Fruit fly (Drosophila melanogaster): ENCODE data around the gene CG7906.
A peak's percentile ranks its signal among the peaks of the same experiment; 100 is the strongest.

Gene CG7906

dm6 chr3L:14253455-14253854 is 17.0 kb downstream of the CG7906 start (continued):
- TF ChIP-seq CG3032 (tag; optimal IDR thresholded peaks at IDR 0.05) (peak; percentile 58), CG6808 (GFP tag; optimal IDR thresholded peaks at IDR 0.05) (peak; percentile 56), net (GFP tag; optimal IDR thresholded peaks at IDR 0.05) (peak; percentile 62), Smox (GFP tag; optimal IDR thresholded peaks at IDR 0.05) (peak; percentile 72), dac (GFP tag; optimal IDR thresholded peaks at IDR 0.05) (peak; percentile 18), Blimp-1 (GFP tag; optimal IDR thresholded peaks at IDR 0.05) (peak; percentile 17), Eip75B (GFP tag; optimal IDR thresholded peaks at IDR 0.05) (peak; percentile 62), CG32006 (GFP tag; optimal IDR thresholded peaks at IDR 0.05) (peak; percentile 79), CG7368 (GFP tag; optimal IDR thresholded peaks at IDR 0.05) (peak; percentile 50), Gug (GFP tag; IDR thresholded peaks at IDR 0.05) (peak; percentile 52), achi (GFP tag; optimal IDR thresholded peaks at IDR 0.05) (peak; percentile 63), CG9139 (GFP tag; optimal IDR thresholded peaks at IDR 0.05) (no peak), CG10631 (GFP tag; optimal IDR thresholded peaks at IDR 0.05) (peak; percentile 42), CG8632 (GFP tag; optimal IDR thresholded peaks at IDR 0.05) (peak; percentile 46), CG10669 (GFP tag; optimal IDR thresholded peaks at IDR 0.05) (peak; percentile 64), CG11762 (GFP tag; optimal IDR thresholded peaks at IDR 0.05; ENCODE audit: insufficient read depth) (peak; percentile 57), Sox14 (GFP tag; optimal IDR thresholded peaks at IDR 0.05) (peak; percentile 71), Ets21C (GFP tag; optimal IDR thresholded peaks at IDR 0.05) (peak; percentile 42), Met (GFP tag; optimal IDR thresholded peaks at IDR 0.05) (peak; percentile 77), Ets96B (tag; optimal IDR thresholded peaks at IDR 0.05) (peak; percentile 47), CG3919 (GFP tag; optimal IDR thresholded peaks at IDR 0.05) (peak; percentile 80), Lpt (GFP tag; optimal IDR thresholded peaks at IDR 0.05) (peak; percentile 65), Eip93F (GFP tag; optimal IDR thresholded peaks at IDR 0.05) (no peak), CG6792 (GFP tag; optimal IDR thresholded peaks at IDR 0.05) (peak; percentile 55)

DNA sequence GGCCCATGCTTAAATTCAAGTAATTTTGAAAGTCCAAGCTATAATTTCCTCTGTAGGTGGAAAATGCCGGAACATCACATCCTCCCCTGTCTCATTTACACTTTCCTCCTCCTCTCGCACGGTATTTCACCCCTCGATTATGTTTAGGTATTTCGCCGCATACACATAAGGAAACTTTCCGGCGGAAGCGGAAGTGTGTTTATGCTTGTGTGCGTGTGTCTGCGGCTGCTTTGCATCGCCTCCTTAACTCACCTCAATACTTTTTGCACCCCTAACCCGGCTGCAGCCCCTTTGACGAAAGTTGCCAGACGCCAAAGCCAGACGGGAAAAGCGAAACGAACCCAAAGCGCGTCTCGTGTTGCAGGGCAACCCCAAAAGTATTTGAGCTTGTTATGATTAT is 26.3 kb downstream of the CG7906 start:
- no peak for TF ChIP-seq CG11902 (GFP tag; optimal IDR thresholded peaks at IDR 0.05)
- no peak for TF ChIP-seq eg (GFP tag; IDR thresholded peaks at IDR 0.05)
- TF ChIP-seq Eip78C (GFP tag) = peak; percentile 12

dm6 chr3L:14272109-14273070 is 36.0 kb downstream of the CG7906 start:
- peak; percentile 81 for TF ChIP-seq eg (GFP tag; IDR thresholded peaks at IDR 0.05)
- TF ChIP-seq CG15336 (GFP tag; IDR thresholded peaks at IDR 0.05) = peak; percentile 92
- peak; percentile 98 for TF ChIP-seq fd59A (GFP tag; optimal IDR thresholded peaks at IDR 0.05)
- TF ChIP-seq Hr38 (GFP tag; optimal IDR thresholded peaks at IDR 0.05) = no peak
- peak; percentile 97 for TF ChIP-seq OdsH (GFP tag; optimal IDR thresholded peaks at IDR 0.05)
- TF ChIP-seq CG10631 (GFP tag; optimal IDR thresholded peaks at IDR 0.05) = peak; percentile 98
- peak; percentile 73 for TF ChIP-seq fkh (GFP tag; optimal IDR thresholded peaks at IDR 0.05)
- TF ChIP-seq CG8319 (GFP tag; optimal IDR thresholded peaks at IDR 0.05) = peak; percentile 45
- peak; percentile 74 for TF ChIP-seq Eip93F (GFP tag; optimal IDR thresholded peaks at IDR 0.05)
- TF ChIP-seq Sox14 (GFP tag; optimal IDR thresholded peaks at IDR 0.05) = peak; percentile 85
- peak; percentile 95 for TF ChIP-seq svp (GFP tag)
- TF ChIP-seq CG3032 (tag; optimal IDR thresholded peaks at IDR 0.05) = peak; percentile 88
- TF ChIP-seq CG6163 (GFP tag; IDR thresholded peaks at IDR 0.05) = peak; percentile 76
- peak; percentile 96 for TF ChIP-seq CG4318 (GFP tag; optimal IDR thresholded peaks at IDR 0.05)
- peak; percentile 85 for TF ChIP-seq spab (GFP tag; optimal IDR thresholded peaks at IDR 0.05)
- peak; percentile 97 for TF ChIP-seq net (GFP tag; optimal IDR thresholded peaks at IDR 0.05)
- TF ChIP-seq CG11902 (GFP tag; optimal IDR thresholded peaks at IDR 0.05) = peak; percentile 71
- peak; percentile 91 for TF ChIP-seq CG1621 (tag; optimal IDR thresholded peaks at IDR 0.05)
- peak; percentile 98 for TF ChIP-seq CG8632 (GFP tag; optimal IDR thresholded peaks at IDR 0.05)
- TF ChIP-seq CG32006 (GFP tag; optimal IDR thresholded peaks at IDR 0.05) = peak; percentile 99
- peak; percentile 77 for TF ChIP-seq CG31627 (GFP tag; optimal IDR thresholded peaks at IDR 0.05)
- TF ChIP-seq Sox15 (GFP tag; optimal IDR thresholded peaks at IDR 0.05) = peak; percentile 90
- TF ChIP-seq CG6792 (GFP tag; optimal IDR thresholded peaks at IDR 0.05) = peak; percentile 92
- peak; percentile 96 for TF ChIP-seq achi (GFP tag; optimal IDR thresholded peaks at IDR 0.05)
- peak; percentile 79 for TF ChIP-seq Gug (GFP tag; IDR thresholded peaks at IDR 0.05)
- TF ChIP-seq CG11294 (GFP tag; IDR thresholded peaks at IDR 0.05) = peak; percentile 61; the same call in 1 of the 2 replicates
- TF ChIP-seq CG6276 (GFP tag; optimal IDR thresholded peaks at IDR 0.05) = peak; percentile 87
- TF ChIP-seq CG7368 (GFP tag; optimal IDR thresholded peaks at IDR 0.05) = peak; percentile 81
- TF ChIP-seq vri (GFP tag; optimal IDR thresholded peaks at IDR 0.05) = peak; percentile 74
- TF ChIP-seq Hr4 (GFP tag; optimal IDR thresholded peaks at IDR 0.05) = peak; percentile 92
